Worm (Caenorhabditis elegans) whole organism, L4 larva: ENCODE measurements around the gene npp-5.

Source experiments
- F37D6.2 ChIP-seq: sonication (generic microtip); optimal IDR thresholded peaks from 2 replicates; lab custom pipeline; 2016; ENCODE audit warnings: mild to moderate bottlenecking, missing genetic modification characterization, missing compliant biosample characterization
- F44E2.7 ChIP-seq: fragments of 200-800 bp; sonication (Bioruptor generic); IDR thresholded peaks from 2 replicates; pipeline ENCODE4 v2.1.2; 2022; ENCODE audit warnings: missing genetic modification characterization, missing compliant biosample characterization
- R02D3.7 ChIP-seq: fragments of 150-350 bp; sonication (generic microtip); optimal IDR thresholded peaks from 3 replicates; lab custom pipeline; 2014; ENCODE audit warnings: missing biosample characterization, missing genetic modification characterization
- T20F7.1 ChIP-seq: fragments of 200-800 bp; sonication (Bioruptor generic); optimal IDR thresholded peaks from 2 replicates; lab custom pipeline; 2018; ENCODE audit warnings: mild to moderate bottlenecking, missing genetic modification characterization, missing compliant biosample characterization
- Y105C5A.15 ChIP-seq: fragments of 200-800 bp; sonication (Bioruptor generic); IDR thresholded peaks from 2 replicates; pipeline ENCODE4 v1.3.6; 2022; ENCODE audit warnings: missing genetic modification characterization, missing compliant biosample characterization
- Y48G9A.11 ChIP-seq: fragments of 200-800 bp; sonication (Bioruptor generic); IDR thresholded peaks from 2 replicates; pipeline ENCODE4 v1.3.6; 2022; ENCODE audit warnings: missing genetic modification reagents, missing genetic modification characterization, missing compliant biosample characterization
- Y5F2A.4 ChIP-seq: fragments of 200-800 bp; sonication (Bioruptor generic); optimal IDR thresholded peaks from 2 replicates; lab custom pipeline; 2018; ENCODE audit warnings: mild to moderate bottlenecking, missing genetic modification characterization, missing compliant biosample characterization
- ZK337.2 ChIP-seq: fragments of 200-800 bp; sonication (Bioruptor generic); IDR thresholded peaks from 2 replicates; pipeline ENCODE4 v1.3.6; 2022; ENCODE audit warnings: missing genetic modification reagents, missing genetic modification characterization, missing compliant biosample characterization
- aly-2 ChIP-seq: sonication (generic microtip); optimal IDR thresholded peaks from 2 replicates; lab custom pipeline; 2018; ENCODE audit warnings: missing biosample characterization, missing genetic modification characterization
- ama-1 ChIP-seq: fragments of 150-350 bp; optimal IDR thresholded peaks from 2 replicates; lab custom pipeline; 2014; ENCODE audit warnings: inconsistent platforms, mixed read lengths
- ceh-28 ChIP-seq: fragments of 150-350 bp; optimal IDR thresholded peaks from 2 replicates; lab custom pipeline; 2014; ENCODE audit warnings: missing biosample characterization, missing genetic modification reagents, missing genetic modification characterization
- ceh-32 ChIP-seq: sonication (generic microtip); optimal IDR thresholded peaks from 2 replicates; lab custom pipeline; 2016; ENCODE audit warnings: mild to moderate bottlenecking, missing genetic modification characterization, missing compliant biosample characterization; ENCODE audit not compliant: poor library complexity
- ceh-44 ChIP-seq: fragments of 200-800 bp; sonication (Bioruptor generic); IDR thresholded peaks from 2 replicates; pipeline ENCODE4 v1.3.6; 2022; ENCODE audit warnings: missing genetic modification reagents, missing genetic modification characterization, missing compliant biosample characterization
- ceh-82 ChIP-seq: sonication (generic microtip); optimal IDR thresholded peaks from 2 replicates; lab custom pipeline; 2017; ENCODE audit warnings: missing biosample characterization, missing genetic modification characterization
- ces-1 ChIP-seq: fragments of 150-350 bp; sonication (generic microtip); optimal IDR thresholded peaks from 4 replicates; lab custom pipeline; 2014; ENCODE audit warnings: missing biosample characterization, missing genetic modification reagents, missing genetic modification characterization
- cey-2 ChIP-seq: sonication (generic microtip); optimal IDR thresholded peaks from 3 replicates; lab custom pipeline; 2017; ENCODE audit warnings: missing genetic modification characterization, mild to moderate bottlenecking, missing compliant biosample characterization, antibody characterized with exemption, borderline replicate concordance; ENCODE audit not compliant: insufficient read depth
- daf-12 ChIP-seq: fragments of 150-350 bp; optimal IDR thresholded peaks from 2 replicates; lab custom pipeline; 2014; ENCODE audit warnings: missing biosample characterization, missing genetic modification reagents, missing genetic modification characterization
- daf-16 ChIP-seq, 3 experiments: sonication (generic microtip); optimal IDR thresholded peaks; 2 replicates each; lab custom pipeline; 2016 to 2017; ENCODE audit warnings: missing genetic modification characterization in 3 of 3, missing genetic modification reagents in 3 of 3, mild to moderate bottlenecking in 2 of 3, missing compliant biosample characterization in 2 of 3, missing biosample characterization in 1 of 3, moderate library complexity in 1 of 3
- daf-19 ChIP-seq: fragments of 200-800 bp; sonication (Bioruptor generic); conservative IDR thresholded peaks from 2 replicates; pipeline ENCODE4 v1.3.6; 2022; ENCODE audit warnings: missing genetic modification characterization, missing compliant biosample characterization
- dmd-8 ChIP-seq: fragments of 200-800 bp; sonication (Bioruptor generic); IDR thresholded peaks from 2 replicates; pipeline ENCODE4 v1.3.6; 2022; ENCODE audit warnings: missing genetic modification characterization, missing compliant biosample characterization
- dpl-1 ChIP-seq: fragments of 150-350 bp; optimal IDR thresholded peaks from 2 replicates; lab custom pipeline; 2014; ENCODE audit warnings: missing biosample characterization, missing genetic modification reagents, missing genetic modification characterization
- egl-43 ChIP-seq: fragments of 200-800 bp; sonication (Bioruptor generic); IDR thresholded peaks from 2 replicates; pipeline ENCODE4 v1.3.6; 2022; ENCODE audit warnings: missing genetic modification reagents, missing genetic modification characterization, missing compliant biosample characterization
- fos-1 ChIP-seq: fragments of 150-350 bp; optimal IDR thresholded peaks from 2 replicates; lab custom pipeline; 2014; ENCODE audit warnings: missing biosample characterization, missing genetic modification characterization
- hif-1 ChIP-seq, 2 experiments: sonication (generic microtip); optimal IDR thresholded peaks; 2 replicates each; lab custom pipeline; 2016 to 2017; ENCODE audit warnings: missing compliant biosample characterization in 2 of 2, missing genetic modification characterization in 2 of 2, missing genetic modification reagents in 2 of 2, missing genotype in 2 of 2, mild to moderate bottlenecking in 1 of 2
- lin-13 ChIP-seq: fragments of 150-350 bp; optimal IDR thresholded peaks from 2 replicates; lab custom pipeline; 2014; ENCODE audit warnings: missing biosample characterization, missing genetic modification reagents, missing genetic modification characterization
- lin-15B ChIP-seq: fragments of 150-350 bp; sonication (generic microtip); optimal IDR thresholded peaks from 3 replicates; lab custom pipeline; 2014; ENCODE audit warnings: missing biosample characterization, missing genetic modification characterization
- lin-39 ChIP-seq: fragments of 150-350 bp; optimal IDR thresholded peaks from 2 replicates; lab custom pipeline; 2014; ENCODE audit warnings: missing biosample characterization, missing genetic modification reagents, missing genetic modification characterization
- lsy-2 ChIP-seq, 2 experiments: fragments of 150-350 bp in 1 of 2; sonication (generic microtip) in 1 of 2; optimal IDR thresholded peaks; 2 replicates each; lab custom pipeline; 2014 to 2017; ENCODE audit warnings: missing biosample characterization in 2 of 2, missing genetic modification characterization in 2 of 2
- madf-5 ChIP-seq, 2 experiments: fragments of 200-800 bp; sonication (Bioruptor generic); IDR thresholded peaks; 2 replicates each; pipeline ENCODE4 v1.3.6; 2022; ENCODE audit warnings: missing compliant biosample characterization in 2 of 2, missing genetic modification characterization in 2 of 2
- mdl-1 ChIP-seq, 2 experiments: fragments of 150-350 bp in 1 of 2; sonication (generic microtip) in 1 of 2; optimal IDR thresholded peaks; 2 replicates each; lab custom pipeline; 2014 to 2017; ENCODE audit warnings: missing biosample characterization in 2 of 2, missing genetic modification characterization in 2 of 2
- mdt-29 ChIP-seq: fragments of 200-800 bp; sonication (Bioruptor generic); IDR thresholded peaks from 2 replicates; pipeline ENCODE4 v1.3.6; 2022; ENCODE audit warnings: missing genetic modification reagents, missing genetic modification characterization, missing compliant biosample characterization
- mep-1 ChIP-seq: fragments of 150-350 bp; sonication (generic microtip); optimal IDR thresholded peaks from 3 replicates; lab custom pipeline; 2014; ENCODE audit warnings: missing biosample characterization, missing genetic modification characterization
- mes-2 ChIP-seq: sonication (generic microtip); optimal IDR thresholded peaks from 2 replicates; lab custom pipeline; 2016; ENCODE audit warnings: missing genotype, mild to moderate bottlenecking, missing genetic modification characterization, missing compliant biosample characterization; ENCODE audit not compliant: poor library complexity, severe bottlenecking
- mxl-2 ChIP-seq: fragments of 200-800 bp; sonication (Bioruptor generic); conservative IDR thresholded peaks from 2 replicates; pipeline ENCODE4 v1.3.6; 2022; ENCODE audit warnings: missing genetic modification reagents, missing genetic modification characterization, missing compliant biosample characterization
- mxl-3 ChIP-seq: fragments of 200-800 bp; sonication (Bioruptor generic); optimal IDR thresholded peaks from 2 replicates; lab custom pipeline; 2018; ENCODE audit warnings: mild to moderate bottlenecking, missing genetic modification characterization, missing compliant biosample characterization
- nhr-102 ChIP-seq: sonication (generic microtip); optimal IDR thresholded peaks from 2 replicates; lab custom pipeline; 2016; ENCODE audit warnings: mild to moderate bottlenecking, missing genetic modification characterization, moderate library complexity, missing compliant biosample characterization
- nhr-111 ChIP-seq: fragments of 200-800 bp; sonication (Bioruptor generic); optimal IDR thresholded peaks from 2 replicates; lab custom pipeline; 2018; ENCODE audit warnings: mild to moderate bottlenecking, missing genetic modification characterization, missing compliant biosample characterization
- nhr-237 ChIP-seq: sonication (generic microtip); optimal IDR thresholded peaks from 2 replicates; lab custom pipeline; 2017; ENCODE audit warnings: missing biosample characterization, missing genetic modification characterization
- nhr-42 ChIP-seq: fragments of 200-800 bp; sonication (Bioruptor generic); IDR thresholded peaks from 2 replicates; pipeline ENCODE4 v1.3.6; 2022; ENCODE audit warnings: missing genetic modification characterization, missing compliant biosample characterization
- nhr-6 ChIP-seq: fragments of 150-350 bp; optimal IDR thresholded peaks from 2 replicates; lab custom pipeline; 2014; ENCODE audit warnings: missing biosample characterization, missing genetic modification characterization
- nhr-77 ChIP-seq: fragments of 150-350 bp; optimal IDR thresholded peaks from 2 replicates; lab custom pipeline; 2014; ENCODE audit warnings: missing biosample characterization, missing genetic modification characterization
- php-3 ChIP-seq: fragments of 200-800 bp; sonication (Bioruptor generic); IDR thresholded peaks from 2 replicates; pipeline ENCODE4 v1.3.6; 2022; ENCODE audit warnings: missing genetic modification reagents, missing genetic modification characterization, missing compliant biosample characterization
- saeg-2 ChIP-seq: fragments of 200-800 bp; sonication (Bioruptor generic); IDR thresholded peaks from 2 replicates; pipeline ENCODE4 v1.3.6; 2022; ENCODE audit warnings: missing genetic modification reagents, missing genetic modification characterization, missing compliant biosample characterization
- snpc-1.2 ChIP-seq: fragments of 200-800 bp; sonication (Bioruptor generic); IDR thresholded peaks from 2 replicates; pipeline ENCODE4 v1.3.6; 2022; ENCODE audit warnings: missing genetic modification reagents, missing genetic modification characterization, missing compliant biosample characterization
- snpc-4 ChIP-seq: fragments of 150-350 bp; optimal IDR thresholded peaks from 2 replicates; lab custom pipeline; 2014; ENCODE audit warnings: missing biosample characterization, missing genetic modification characterization
- spr-1 ChIP-seq: sonication (generic microtip); optimal IDR thresholded peaks from 2 replicates; lab custom pipeline; 2016; ENCODE audit warnings: mild to moderate bottlenecking, missing genetic modification characterization, missing compliant biosample characterization
- spr-3 ChIP-seq: fragments of 200-800 bp; sonication (Bioruptor generic); optimal IDR thresholded peaks from 2 replicates; lab custom pipeline; 2018; ENCODE audit warnings: mild to moderate bottlenecking, missing genetic modification characterization, missing compliant biosample characterization
- unc-130 ChIP-seq: sonication (generic microtip); optimal IDR thresholded peaks from 2 replicates; lab custom pipeline; 2016; ENCODE audit warnings: missing genetic modification reagents, missing genetic modification characterization, missing compliant biosample characterization
- unc-39 ChIP-seq: sonication (generic microtip); optimal IDR thresholded peaks from 2 replicates; lab custom pipeline; 2017; ENCODE audit warnings: missing biosample characterization, missing genetic modification characterization
- vab-7 ChIP-seq: fragments of 200-800 bp; sonication (Bioruptor generic); IDR thresholded peaks from 2 replicates; pipeline ENCODE4 v1.3.6; 2022; ENCODE audit warnings: missing genetic modification reagents, missing genetic modification characterization, missing compliant biosample characterization
- zip-2 ChIP-seq: fragments of 150-350 bp; optimal IDR thresholded peaks from 2 replicates; lab custom pipeline; 2014; ENCODE audit warnings: missing biosample characterization, missing genetic modification characterization

npp-5 gene

ce11 chrII:11637189-11637754 lies 37.7 kb upstream of the npp-5 start:
- no peak for TF ChIP-seq ceh-28
- no peak for TF ChIP-seq ceh-32 (tag; lab: Kevin White, UChicago)
- no peak for TF ChIP-seq snpc-1.2 (GFP tag; lab: Robert Waterston, UW)
- no peak for TF ChIP-seq ces-1 (GFP tag; lab: Kevin White, UChicago)
- TF ChIP-seq lin-13 (GFP tag; lab: Kevin White, UChicago) = no peak
- TF ChIP-seq nhr-42 (GFP tag; lab: Robert Waterston, UW) = 0 out of 2 replicates have a peak, but pooled peaks have one; percentile 15
- TF ChIP-seq cey-2 (tag; lab: Kevin White, UChicago) = no peak
- TF ChIP-seq nhr-237 (tag; lab: Kevin White, UChicago) = no peak
- TF ChIP-seq ama-1 (lab: Kevin White, UChicago) = peak; percentile 61
- no peak for TF ChIP-seq spr-1 (tag; lab: Kevin White, UChicago)
- no peak for TF ChIP-seq dpl-1 (GFP tag; lab: Kevin White, UChicago)
- TF ChIP-seq nhr-77 (tag; lab: Kevin White, UChicago) = no peak
- TF ChIP-seq F37D6.2 (tag; lab: Kevin White, UChicago) = no peak
- no peak for TF ChIP-seq madf-5 (GFP tag; IDR thresholded peaks at IDR 0.05; lab: Robert Waterston, UW)
- no peak for TF ChIP-seq ceh-82 (tag; lab: Kevin White, UChicago)
- TF ChIP-seq mdt-29 = 0 out of 2 replicates have a peak, but pooled peaks have one; percentile 10
- no peak for TF ChIP-seq nhr-6
- TF ChIP-seq spr-3 (GFP tag; lab: Kevin White, UChicago) = no peak
- TF ChIP-seq zip-2 (tag; lab: Kevin White, UChicago) = no peak
- TF ChIP-seq Y105C5A.15 = no peak
- no peak for TF ChIP-seq daf-19 (GFP tag; lab: Robert Waterston, UW)
- TF ChIP-seq nhr-111 (GFP tag; lab: Kevin White, UChicago) = no peak
- TF ChIP-seq nhr-102 (tag; lab: Kevin White, UChicago) = peak; percentile 49
- TF ChIP-seq Y5F2A.4 (GFP tag; lab: Kevin White, UChicago) = no peak
- no peak for TF ChIP-seq T20F7.1 (GFP tag; lab: Kevin White, UChicago)
- TF ChIP-seq mep-1 (tag; lab: Kevin White, UChicago) = peak; percentile 50
- no peak for TF ChIP-seq vab-7 (GFP tag; lab: Robert Waterston, UW)
- TF ChIP-seq dmd-8 (GFP tag; lab: Robert Waterston, UW) = no peak
- no peak for TF ChIP-seq mxl-2 (GFP tag; lab: Robert Waterston, UW)
- no peak for TF ChIP-seq egl-43 (GFP tag; lab: Robert Waterston, UW)
- no peak for TF ChIP-seq Y48G9A.11 (GFP tag; lab: Robert Waterston, UW)
- 0 out of 2 replicates have a peak, but pooled peaks have one; percentile 11 for TF ChIP-seq php-3
- no peak for TF ChIP-seq ZK337.2 (GFP tag; lab: Robert Waterston, UW)
- TF ChIP-seq mxl-3 = no peak
- no peak for TF ChIP-seq aly-2
- no peak for TF ChIP-seq F44E2.7 (GFP tag; lab: Robert Waterston, UW)
- no peak for TF ChIP-seq saeg-2 (GFP tag; lab: Robert Waterston, UW)
- TF ChIP-seq mdl-1 (tag; optimal IDR thresholded peaks at IDR 0.05; lab: Kevin White, UChicago) = no peak
- no peak for TF ChIP-seq daf-16 (GFP tag; optimal IDR thresholded peaks at IDR 0.05; lab: Kevin White, UChicago)
- peak; percentile 32 for TF ChIP-seq daf-16 (tag; optimal IDR thresholded peaks at IDR 0.05; lab: Kevin White, UChicago)
- no peak for TF ChIP-seq ceh-44 (GFP tag; lab: Robert Waterston, UW)
- TF ChIP-seq lin-39 = no peak
- TF ChIP-seq hif-1 (tag; optimal IDR thresholded peaks at IDR 0.05; lab: Kevin White, UChicago) = peak in 1 of 2 experiments; percentile 7
- TF ChIP-seq unc-130 (GFP tag; lab: Kevin White, UChicago) = no peak
- no peak for TF ChIP-seq lin-15B (tag; lab: Kevin White, UChicago)
- no peak for TF ChIP-seq unc-39
- peak in 1 of 2 experiments; percentile 18 for TF ChIP-seq lsy-2 (tag; optimal IDR thresholded peaks at IDR 0.05; lab: Kevin White, UChicago)
- TF ChIP-seq snpc-4 (tag; lab: Kevin White, UChicago) = no peak
- peak; percentile 52 for TF ChIP-seq mes-2 (tag; lab: Kevin White, UChicago)
- no peak for TF ChIP-seq R02D3.7 (tag; lab: Kevin White, UChicago)
- no peak for TF ChIP-seq daf-12
- no peak for TF ChIP-seq fos-1 (tag; lab: Kevin White, UChicago)
